Worm (Caenorhabditis elegans) whole organism, L4/young adult: ENCODE results near the gene sftb-1.
A peak's percentile ranks its signal among the peaks of the same experiment; 100 is the strongest.

Source experiments
- W03F9.2 ChIP-seq: fragments of 150-350 bp; optimal IDR thresholded peaks from 2 replicates; lab custom pipeline; 2014; ENCODE audit warnings: missing biosample characterization, missing genetic modification characterization
- dao-5 ChIP-seq: sonication (generic microtip); optimal IDR thresholded peaks from 2 replicates; lab custom pipeline; 2016; ENCODE audit warnings: missing genotype, missing genetic modification characterization, moderate library complexity, missing compliant biosample characterization
- him-1 ChIP-seq: sonication (generic microtip); optimal IDR thresholded peaks from 2 replicates; lab custom pipeline; 2016; ENCODE audit warnings: missing genotype, missing genetic modification reagents, missing genetic modification characterization, missing compliant biosample characterization

- TF ChIP-seq W03F9.2 (tag; lab: Kevin White, UChicago) (peak; percentile 89), dao-5 (tag; lab: Kevin White, UChicago) (peak; percentile 89), him-1 (peak; percentile 97)
These were observed 13.0 kb upstream of the sftb-1 start for ce11 chrIII:4281955-4282618.
